Worm (Caenorhabditis elegans) whole organism, L1 larva: ENCODE data around the gene cku-80.

Source experiments
- C04F5.9 ChIP-seq: sonication (generic microtip); optimal IDR thresholded peaks from 2 replicates; lab custom pipeline; 2016; ENCODE audit warnings: missing genetic modification characterization, missing compliant biosample characterization
- C16A3.4 ChIP-seq: fragments of 150-350 bp; optimal IDR thresholded peaks from 2 replicates; lab custom pipeline; 2014; ENCODE audit warnings: missing biosample characterization, missing genetic modification characterization
- Y116A8C.19 ChIP-seq: sonication (generic microtip); optimal IDR thresholded peaks from 2 replicates; lab custom pipeline; 2016; ENCODE audit warnings: missing compliant biosample characterization, missing genetic modification characterization, borderline replicate concordance
- alr-1 ChIP-seq: fragments of 200-800 bp; sonication (Bioruptor generic); optimal IDR thresholded peaks from 2 replicates; lab custom pipeline; 2018; ENCODE audit warnings: borderline replicate concordance, mild to moderate bottlenecking, missing genetic modification characterization, missing compliant biosample characterization
- aly-2 ChIP-seq: fragments of 150-350 bp; optimal IDR thresholded peaks from 2 replicates; lab custom pipeline; 2014; ENCODE audit warnings: missing biosample characterization, missing genetic modification characterization
- blmp-1 ChIP-seq: fragments of 150-350 bp; optimal IDR thresholded peaks from 2 replicates; lab custom pipeline; 2014; ENCODE audit warnings: missing biosample characterization, missing genetic modification characterization
- ceh-8 ChIP-seq: fragments of 200-800 bp; sonication (Bioruptor generic); optimal IDR thresholded peaks from 2 replicates; lab custom pipeline; 2018; ENCODE audit warnings: mild to moderate bottlenecking, missing genetic modification characterization, moderate library complexity, missing compliant biosample characterization
- ceh-88 ChIP-seq: fragments of 200-800 bp; sonication (Bioruptor generic); IDR thresholded peaks from 2 replicates; pipeline ENCODE4 v1.3.6; 2022; ENCODE audit warnings: missing genetic modification characterization, missing compliant biosample characterization
- ceh-90 ChIP-seq: sonication (generic microtip); optimal IDR thresholded peaks from 2 replicates; lab custom pipeline; 2016; ENCODE audit warnings: missing genetic modification characterization, missing compliant biosample characterization
- ces-1 ChIP-seq: fragments of 150-350 bp; optimal IDR thresholded peaks from 2 replicates; lab custom pipeline; 2014; ENCODE audit warnings: missing biosample characterization, missing genetic modification reagents, missing genetic modification characterization
- dsc-1 ChIP-seq: sonication (generic microtip); optimal IDR thresholded peaks from 2 replicates; lab custom pipeline; 2016; ENCODE audit warnings: mild to moderate bottlenecking, missing genetic modification characterization, missing compliant biosample characterization
- efl-1 ChIP-seq, 4 experiments: fragments of 150-350 bp; optimal IDR thresholded peaks in 3 of 4; peaks in 1 of 4; 1 replicate in 1 of 4; 2 replicates in 3 of 4; lab custom pipeline; 2014; ENCODE audit warnings: missing biosample characterization in 2 of 4, missing genetic modification characterization in 2 of 4, missing genetic modification reagents in 2 of 4
- egl-27 ChIP-seq, 2 experiments: fragments of 150-350 bp in 1 of 2; sonication (generic microtip); optimal IDR thresholded peaks; 3 replicates each; lab custom pipeline; 2017 to 2018; ENCODE audit warnings: missing biosample characterization in 2 of 2, missing genetic modification characterization in 2 of 2, missing genetic modification reagents in 2 of 2
- fkh-10 ChIP-seq: sonication (generic microtip); optimal IDR thresholded peaks from 2 replicates; lab custom pipeline; 2017; ENCODE audit warnings: missing biosample characterization, missing genetic modification reagents, missing genetic modification characterization
- fos-1 ChIP-seq: fragments of 150-350 bp; optimal IDR thresholded peaks from 2 replicates; lab custom pipeline; 2014; ENCODE audit warnings: missing biosample characterization, missing genetic modification characterization
- hlh-17 ChIP-seq: fragments of 200-800 bp; sonication (Bioruptor generic); optimal IDR thresholded peaks from 2 replicates; lab custom pipeline; 2018; ENCODE audit warnings: missing genetic modification characterization, mild to moderate bottlenecking, missing compliant biosample characterization, moderate library complexity, borderline replicate concordance
- irx-1 ChIP-seq: sonication (generic microtip); optimal IDR thresholded peaks from 2 replicates; lab custom pipeline; 2016; ENCODE audit warnings: missing genetic modification characterization, missing compliant biosample characterization
- isw-1 ChIP-seq: fragments of 200-800 bp; sonication (Bioruptor generic); IDR thresholded peaks from 2 replicates; pipeline ENCODE4 v1.3.6; 2022; ENCODE audit warnings: missing genetic modification characterization, missing compliant biosample characterization
- lin-14 ChIP-seq: fragments of 200-800 bp; sonication (Bioruptor generic); optimal IDR thresholded peaks from 2 replicates; lab custom pipeline; 2018; ENCODE audit warnings: mild to moderate bottlenecking, missing genetic modification characterization, moderate library complexity, missing compliant biosample characterization
- lin-35 ChIP-seq, 2 experiments: fragments of 150-350 bp; optimal IDR thresholded peaks; 2 replicates each; lab custom pipeline; 2014; ENCODE audit warnings: missing biosample characterization in 2 of 2, missing genetic modification characterization in 2 of 2, missing genetic modification reagents in 2 of 2
- lir-3 ChIP-seq: sonication (generic microtip); optimal IDR thresholded peaks from 2 replicates; lab custom pipeline; 2016; ENCODE audit warnings: mild to moderate bottlenecking, missing genetic modification characterization, moderate library complexity, missing compliant biosample characterization; ENCODE audit not compliant: poor library complexity
- mab-9 ChIP-seq: fragments of 200-800 bp; sonication (Bioruptor generic); IDR thresholded peaks from 2 replicates; pipeline ENCODE4 v1.3.6; 2022; ENCODE audit warnings: missing genetic modification reagents, missing genetic modification characterization, missing compliant biosample characterization
- mef-2 ChIP-seq: fragments of 150-350 bp; optimal IDR thresholded peaks from 2 replicates; lab custom pipeline; 2014; ENCODE audit warnings: missing biosample characterization, missing genetic modification characterization
- nhr-12 ChIP-seq: sonication (generic microtip); optimal IDR thresholded peaks from 2 replicates; lab custom pipeline; 2017; ENCODE audit warnings: missing biosample characterization, missing genetic modification characterization
- nhr-20 ChIP-seq: sonication (generic microtip); optimal IDR thresholded peaks from 2 replicates; lab custom pipeline; 2016; ENCODE audit warnings: mild to moderate bottlenecking, missing genetic modification characterization, missing compliant biosample characterization
- nhr-28 ChIP-seq: fragments of 150-350 bp; optimal IDR thresholded peaks from 2 replicates; lab custom pipeline; 2014; ENCODE audit warnings: missing biosample characterization, missing genetic modification characterization
- nhr-76 ChIP-seq: sonication (generic microtip); optimal IDR thresholded peaks from 2 replicates; lab custom pipeline; 2017; ENCODE audit warnings: missing biosample characterization, missing genetic modification characterization
- nhr-77 ChIP-seq: fragments of 150-350 bp; optimal IDR thresholded peaks from 2 replicates; lab custom pipeline; 2014; ENCODE audit warnings: missing biosample characterization, missing genetic modification characterization
- nhr-90 ChIP-seq: sonication (generic microtip); optimal IDR thresholded peaks from 2 replicates; lab custom pipeline; 2016; ENCODE audit warnings: mild to moderate bottlenecking, missing genetic modification characterization, missing compliant biosample characterization; ENCODE audit not compliant: poor library complexity
- pag-3 ChIP-seq: sonication (generic microtip); optimal IDR thresholded peaks from 2 replicates; lab custom pipeline; 2017; ENCODE audit warnings: missing genetic modification characterization, mild to moderate bottlenecking, missing compliant biosample characterization, antibody characterized with exemption, borderline replicate concordance; ENCODE audit not compliant: insufficient read depth
- pax-3 ChIP-seq: fragments of 200-800 bp; sonication (Bioruptor generic); optimal IDR thresholded peaks from 2 replicates; lab custom pipeline; 2018; ENCODE audit warnings: mild to moderate bottlenecking, missing genetic modification characterization, moderate library complexity, missing compliant biosample characterization
- snu-23 ChIP-seq: sonication (generic microtip); optimal IDR thresholded peaks from 2 replicates; lab custom pipeline; 2016; ENCODE audit warnings: missing genetic modification characterization, missing compliant biosample characterization
- sptf-1 ChIP-seq: fragments of 150-350 bp; optimal IDR thresholded peaks from 2 replicates; lab custom pipeline; 2014; ENCODE audit warnings: missing biosample characterization, missing genetic modification characterization
- sup-37 ChIP-seq: fragments of 200-800 bp; sonication (Bioruptor generic); optimal IDR thresholded peaks from 2 replicates; lab custom pipeline; 2018; ENCODE audit warnings: mild to moderate bottlenecking, missing genetic modification characterization, missing compliant biosample characterization
- swsn-7 ChIP-seq: sonication (generic microtip); optimal IDR thresholded peaks from 2 replicates; lab custom pipeline; 2016; ENCODE audit warnings: missing genetic modification characterization, missing compliant biosample characterization
- tlp-1 ChIP-seq: fragments of 150-350 bp; optimal IDR thresholded peaks from 2 replicates; lab custom pipeline; 2014; ENCODE audit warnings: missing biosample characterization, missing genetic modification characterization
- unc-130 ChIP-seq: fragments of 150-350 bp; optimal IDR thresholded peaks from 2 replicates; lab custom pipeline; 2017; ENCODE audit warnings: missing biosample characterization, missing genetic modification characterization, inconsistent platforms
- unc-30 ChIP-seq: sonication (generic microtip); optimal IDR thresholded peaks from 2 replicates; lab custom pipeline; 2017; ENCODE audit warnings: missing biosample characterization, missing genetic modification characterization
- unc-62 ChIP-seq: fragments of 150-350 bp; optimal IDR thresholded peaks from 2 replicates; lab custom pipeline; 2014; ENCODE audit warnings: missing biosample characterization, missing genetic modification reagents, missing genetic modification characterization
- unc-86 ChIP-seq: sonication (generic microtip); optimal IDR thresholded peaks from 2 replicates; lab custom pipeline; 2016; ENCODE audit warnings: missing genetic modification characterization, missing compliant biosample characterization
- unc-98 ChIP-seq: fragments of 200-800 bp; sonication (Bioruptor generic); IDR thresholded peaks from 2 replicates; pipeline ENCODE4 v1.3.6; 2022; ENCODE audit warnings: missing genetic modification characterization, missing compliant biosample characterization
- vab-15 ChIP-seq: sonication (generic microtip); optimal IDR thresholded peaks from 2 replicates; lab custom pipeline; 2017; ENCODE audit warnings: missing genotype, mild to moderate bottlenecking, missing genetic modification characterization, missing compliant biosample characterization
- zip-4 ChIP-seq: fragments of 200-800 bp; sonication (Bioruptor generic); optimal IDR thresholded peaks from 2 replicates; lab custom pipeline; 2018; ENCODE audit warnings: mild to moderate bottlenecking, missing genetic modification characterization, moderate library complexity, missing compliant biosample characterization
- ztf-11 ChIP-seq, 2 experiments: sonication (generic microtip); optimal IDR thresholded peaks; 2 replicates each; lab custom pipeline; 2016 to 2017; ENCODE audit warnings: missing genetic modification characterization in 2 of 2, missing biosample characterization in 1 of 2, missing compliant biosample characterization in 1 of 2

cku-80 gene

ce11 chrIII:4467277-4467676 lies 47.6 kb downstream of the cku-80 start, which contains the start of gene ndg-4:
TSS of gene ndg-4 (minus strand) at chrIII:4467377.
- no peak for TF ChIP-seq nhr-28 (tag; lab: Kevin White, UChicago)
- TF ChIP-seq nhr-76 (tag; lab: Kevin White, UChicago), result no peak
- TF ChIP-seq C04F5.9 (tag; lab: Kevin White, UChicago), result no peak
- peak; percentile 17 for TF ChIP-seq blmp-1 (tag; lab: Kevin White, UChicago)
- no peak for TF ChIP-seq pax-3
- no peak for TF ChIP-seq pag-3 (tag; lab: Kevin White, UChicago)
- no peak for TF ChIP-seq lin-14 (GFP tag; lab: Kevin White, UChicago)
- TF ChIP-seq Y116A8C.19 (tag; lab: Kevin White, UChicago), result no peak
- TF ChIP-seq fos-1 (tag; lab: Kevin White, UChicago), result no peak

- TF ChIP-seq mef-2 (tag; lab: Kevin White, UChicago), result no peak
- TF ChIP-seq ceh-88 (GFP tag; lab: Robert Waterston, UW), result no peak
- TF ChIP-seq, all 84 proteins: peak for 0
Observed at ce11 chrIII:4468390-4468789, 48.7 kb downstream of the cku-80 start.

ce11 chrIII:4468812-4469211 lies 49.2 kb downstream of the cku-80 start, which contains the start of gene mstr-2:
TSS of gene mstr-2 (plus strand) at chrIII:4469112.
- TF ChIP-seq hlh-17 (GFP tag; lab: Kevin White, UChicago) (no peak), irx-1 (tag; lab: Kevin White, UChicago) (no peak), vab-15 (tag; lab: Kevin White, UChicago) (no peak)
- TF ChIP-seq, all 84 proteins: peak for 0

ce11 chrIII:4470793-4471192 lies 51.1 kb downstream of the cku-80 start:
- TF ChIP-seq unc-86 (tag; lab: Kevin White, UChicago) (peak; percentile 45), Y116A8C.19 (tag; lab: Kevin White, UChicago) (no peak), tlp-1 (no peak), nhr-20 (tag; lab: Kevin White, UChicago) (peak; percentile 53), isw-1 (no peak; the same call in 1 of the 2 replicates), unc-62 (GFP tag; lab: Kevin White, UChicago) (no peak), fkh-10 (GFP tag; lab: Kevin White, UChicago) (no peak), C16A3.4 (tag; lab: Kevin White, UChicago) (peak; percentile 57), sptf-1 (no peak), ces-1 (no peak), fos-1 (tag; lab: Kevin White, UChicago) (peak; percentile 19), aly-2 (tag; lab: Kevin White, UChicago) (no peak), unc-130 (tag; lab: Kevin White, UChicago) (no peak), lir-3 (tag; lab: Kevin White, UChicago) (peak; percentile 82), unc-30 (tag; lab: Kevin White, UChicago) (no peak), egl-27 (tag; optimal IDR thresholded peaks at IDR 0.05; lab: Kevin White, UChicago) (no peak), dsc-1 (no peak), snu-23 (GFP tag; lab: Kevin White, UChicago) (peak; percentile 82), nhr-28 (tag; lab: Kevin White, UChicago) (no peak), ceh-90 (no peak), zip-4 (GFP tag; lab: Kevin White, UChicago) (no peak), irx-1 (tag; lab: Kevin White, UChicago) (no peak), ceh-8 (GFP tag; lab: Kevin White, UChicago) (peak; percentile 19), efl-1 (optimal IDR thresholded peaks at IDR 0.05; lab: Kevin White, UChicago) (peak; percentile 48 to 54), efl-1 (GFP tag; optimal IDR thresholded peaks at IDR 0.05 in 1 of 2; lab: Kevin White, UChicago) (peak; percentile 27 to 93), lin-14 (GFP tag; lab: Kevin White, UChicago) (peak; percentile 57), unc-98 (no peak), hlh-17 (GFP tag; lab: Kevin White, UChicago) (no peak), nhr-77 (no peak), nhr-90 (tag; lab: Kevin White, UChicago) (peak; percentile 58), lin-35 (GFP tag; optimal IDR thresholded peaks at IDR 0.05; lab: Kevin White, UChicago) (peak; percentile 51 to 60), swsn-7 (tag; lab: Kevin White, UChicago) (peak; percentile 62), alr-1 (tag; lab: Kevin White, UChicago) (no peak), mab-9 (GFP tag; lab: Robert Waterston, UW) (no peak), nhr-12 (tag; lab: Kevin White, UChicago) (no peak), ztf-11 (tag; optimal IDR thresholded peaks at IDR 0.05; lab: Kevin White, UChicago) (peak in 1 of 2 experiments; percentile 21), sup-37 (GFP tag; lab: Kevin White, UChicago) (no peak)
